Worm (Caenorhabditis elegans): ENCODE data around the gene lipl-3.

DNA sequence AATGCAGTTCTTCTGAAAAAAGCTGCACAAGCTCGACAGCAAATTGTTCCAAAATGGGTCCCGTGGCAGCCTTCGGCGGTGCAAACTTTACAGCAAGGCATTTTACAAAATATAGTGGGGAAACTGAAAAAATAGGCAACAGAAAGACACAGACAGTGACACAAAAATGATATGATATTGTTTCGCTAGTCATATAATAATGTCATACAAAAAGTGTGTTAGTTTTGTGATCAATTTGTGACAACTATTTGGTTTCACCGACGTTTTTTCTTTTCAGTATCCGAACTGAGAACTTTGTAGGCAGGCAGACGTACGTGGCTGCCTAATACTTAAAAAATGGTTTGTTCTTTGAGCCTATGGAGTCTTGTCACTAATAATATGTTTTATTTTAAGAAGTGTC, 4.6 kb downstream of the lipl-3 start, which contains the start of gene nhr-210:
- TF ChIP-seq sox-4 (tag; optimal IDR thresholded peaks at IDR 0.05) (no peak), ets-4 (tag; optimal IDR thresholded peaks at IDR 0.05) (no peak), nhr-11 (tag; optimal IDR thresholded peaks at IDR 0.05) (no peak), ahr-1 (tag; optimal IDR thresholded peaks at IDR 0.05) (no peak), fkh-10 (GFP tag; optimal IDR thresholded peaks at IDR 0.05) (no peak), ceh-30 (tag; optimal IDR thresholded peaks at IDR 0.05) (no peak), ceh-9 (tag; optimal IDR thresholded peaks at IDR 0.05) (no peak)
